Fruit fly (Drosophila melanogaster) whole organism, embryonic: ENCODE data around the gene peb.

Source experiments
- Antp ChIP-seq: fragments of 200-800 bp; sonication (Bioruptor generic); optimal IDR thresholded peaks from 3 replicates; lab custom pipeline; 2016; ENCODE audit warnings: missing biosample characterization, missing genetic modification characterization
- Atf6 ChIP-seq: fragments of 200-800 bp; sonication (Bioruptor generic); IDR thresholded peaks from 2 replicates; pipeline ENCODE4 v1.3.6; 2022; ENCODE audit warnings: missing biosample characterization, missing genetic modification characterization
- CG10366 ChIP-seq: fragments of 200-800 bp; sonication (Bioruptor generic); IDR thresholded peaks from 2 replicates; pipeline ENCODE4 v1.3.6; 2022; ENCODE audit warnings: missing biosample characterization, missing genetic modification characterization
- CG10979 ChIP-seq: fragments of 200-800 bp; sonication (Bioruptor generic); optimal IDR thresholded peaks from 2 replicates; lab custom pipeline; 2018; ENCODE audit warnings: missing biosample characterization, mild to moderate bottlenecking, missing genetic modification characterization, moderate library complexity
- CG11695 ChIP-seq: fragments of 200-800 bp; sonication (Bioruptor generic); IDR thresholded peaks from 3 replicates; pipeline ENCODE4 v1.3.6; 2022; ENCODE audit warnings: missing biosample characterization, missing genetic modification characterization
- CG1233 ChIP-seq: fragments of 200-800 bp; sonication (Bioruptor generic); optimal IDR thresholded peaks from 4 replicates; lab custom pipeline; 2018; ENCODE audit warnings: missing biosample characterization, mild to moderate bottlenecking, missing genetic modification characterization
- CG15011 ChIP-seq: fragments of 200-800 bp; sonication (Bioruptor generic); optimal IDR thresholded peaks from 3 replicates; lab custom pipeline; 2018; ENCODE audit warnings: missing biosample characterization, mild to moderate bottlenecking, missing genetic modification characterization
- CG2875 ChIP-seq: fragments of 200-800 bp; sonication (Bioruptor generic); optimal IDR thresholded peaks from 2 replicates; lab custom pipeline; 2017; ENCODE audit warnings: missing biosample characterization, mild to moderate bottlenecking, missing genetic modification characterization, missing genetic modification reagents
- CG3407 ChIP-seq: fragments of 200-800 bp; sonication (Bioruptor generic); optimal IDR thresholded peaks from 2 replicates; lab custom pipeline; 2018; ENCODE audit warnings: missing biosample characterization, mild to moderate bottlenecking, missing genetic modification characterization
- CG5953 ChIP-seq: fragments of 200-800 bp; sonication (Bioruptor generic); IDR thresholded peaks from 2 replicates; pipeline ENCODE4 v1.3.6; 2022; ENCODE audit warnings: missing biosample characterization, missing genetic modification characterization
- CG6813 ChIP-seq: fragments of 200-800 bp; sonication (Bioruptor generic); optimal IDR thresholded peaks from 2 replicates; lab custom pipeline; 2017; ENCODE audit warnings: missing biosample characterization, missing genetic modification characterization, mild to moderate bottlenecking, moderate library complexity, missing genetic modification reagents
- CG8089 ChIP-seq: fragments of 200-800 bp; sonication (Bioruptor generic); optimal IDR thresholded peaks from 3 replicates; lab custom pipeline; 2016; ENCODE audit warnings: missing biosample characterization, missing genetic modification characterization
- CG8359 ChIP-seq: fragments of 200-800 bp; sonication (Bioruptor generic); optimal IDR thresholded peaks from 2 replicates; lab custom pipeline; 2017; ENCODE audit warnings: missing biosample characterization, mild to moderate bottlenecking, missing genetic modification characterization, borderline replicate concordance
- CG9215 ChIP-seq: fragments of 200-800 bp; sonication (Bioruptor generic); IDR thresholded peaks from 2 replicates; pipeline ENCODE4 v1.3.6; 2022; ENCODE audit warnings: missing biosample characterization, missing genetic modification characterization
- CoRest ChIP-seq: fragments of 200-800 bp; sonication (Bioruptor generic); optimal IDR thresholded peaks from 3 replicates; lab custom pipeline; 2018; ENCODE audit warnings: missing biosample characterization, mild to moderate bottlenecking, missing genetic modification characterization, moderate library complexity
- Doc3 ChIP-seq: fragments of 200-800 bp; sonication (Bioruptor generic); IDR thresholded peaks from 3 replicates; pipeline ENCODE4 v1.3.6; 2022; ENCODE audit warnings: missing biosample characterization, missing genetic modification characterization; ENCODE audit not compliant: partially characterized antibody
- Eip74EF ChIP-seq, 2 experiments: fragments of 200-800 bp in 1 of 2; fragments of >200 bp in 1 of 2; sonication (Bioruptor generic) in 1 of 2; optimal IDR thresholded peaks; 2 replicates each; lab custom pipeline; 2017 to 2019; ENCODE audit warnings: missing biosample characterization in 2 of 2, missing genetic modification characterization in 2 of 2, mild to moderate bottlenecking in 1 of 2, moderate library complexity in 1 of 2
- Ets65A ChIP-seq: fragments of 200-800 bp; sonication (Bioruptor generic); peaks from one replicate; lab custom pipeline; 2016; ENCODE audit warnings: missing biosample characterization, missing genetic modification characterization
- Ets97D ChIP-seq: fragments of 200-800 bp; sonication (Bioruptor generic); optimal IDR thresholded peaks from 3 replicates; lab custom pipeline; 2016; ENCODE audit warnings: missing biosample characterization, missing genetic modification characterization
- H2.0 ChIP-seq: fragments of 200-800 bp; sonication (Bioruptor generic); IDR thresholded peaks from 2 replicates; pipeline ENCODE4 v1.3.6; 2022; ENCODE audit warnings: missing biosample characterization, missing genetic modification characterization
- Hr39 ChIP-seq: fragments of >200 bp; optimal IDR thresholded peaks from 2 replicates; lab custom pipeline; 2017
- Hsf ChIP-seq: fragments of 200-800 bp; sonication (Bioruptor generic); optimal IDR thresholded peaks from 3 replicates; lab custom pipeline; 2016; ENCODE audit warnings: missing biosample characterization, missing genetic modification characterization
- Lim3 ChIP-seq: fragments of 200-800 bp; sonication (Bioruptor generic); IDR thresholded peaks from 2 replicates; pipeline ENCODE4 v1.3.6; 2022; ENCODE audit warnings: missing biosample characterization, missing genetic modification characterization
- Max ChIP-seq: fragments of 200-800 bp; sonication (Bioruptor generic); optimal IDR thresholded peaks from 2 replicates; lab custom pipeline; 2016; ENCODE audit warnings: missing biosample characterization, mild to moderate bottlenecking, missing genetic modification characterization
- Meics ChIP-seq: fragments of 200-800 bp; sonication (Bioruptor generic); optimal IDR thresholded peaks from 2 replicates; lab custom pipeline; 2017; ENCODE audit warnings: missing biosample characterization, mild to moderate bottlenecking, missing genetic modification characterization
- NK7.1 ChIP-seq: fragments of 200-800 bp; sonication (Bioruptor generic); optimal IDR thresholded peaks from 3 replicates; lab custom pipeline; 2016; ENCODE audit warnings: missing biosample characterization, missing genetic modification characterization
- Nf-YB ChIP-seq: fragments of 200-800 bp; sonication (Bioruptor generic); optimal IDR thresholded peaks from 3 replicates; lab custom pipeline; 2019; ENCODE audit warnings: missing biosample characterization, mild to moderate bottlenecking, missing genetic modification characterization, moderate library complexity
- Oli ChIP-seq: fragments of 200-800 bp; sonication (Bioruptor generic); optimal IDR thresholded peaks from 2 replicates; lab custom pipeline; 2018; ENCODE audit warnings: missing biosample characterization, mild to moderate bottlenecking, missing genetic modification characterization, moderate library complexity
- Six4 ChIP-seq: fragments of 200-800 bp; sonication (Bioruptor generic); optimal IDR thresholded peaks from 2 replicates; lab custom pipeline; 2016; ENCODE audit warnings: missing biosample characterization, missing genetic modification characterization
- Spps ChIP-seq: fragments of 200-800 bp; sonication (Bioruptor generic); optimal IDR thresholded peaks from 2 replicates; lab custom pipeline; 2018; ENCODE audit warnings: missing biosample characterization, mild to moderate bottlenecking, missing genetic modification characterization
- Ssrp ChIP-seq: fragments of 200-800 bp; sonication (Bioruptor generic); optimal IDR thresholded peaks from 2 replicates; lab custom pipeline; 2018; ENCODE audit warnings: missing biosample characterization, mild to moderate bottlenecking, missing genetic modification characterization, moderate library complexity
- ac ChIP-seq: fragments of 200-800 bp; sonication (Bioruptor generic); optimal IDR thresholded peaks from 3 replicates; lab custom pipeline; 2017; ENCODE audit warnings: missing biosample characterization, mild to moderate bottlenecking, missing genetic modification characterization
- cg ChIP-seq: fragments of 200-800 bp; sonication (Bioruptor generic); optimal IDR thresholded peaks from 3 replicates; lab custom pipeline; 2019; ENCODE audit warnings: missing biosample characterization, mild to moderate bottlenecking, missing genetic modification characterization, moderate library complexity
- chif ChIP-seq, 2 experiments: fragments of 200-800 bp; sonication (Bioruptor generic); optimal IDR thresholded peaks; 3 replicates each; lab custom pipeline; 2016; ENCODE audit warnings: missing biosample characterization in 2 of 2, missing genetic modification characterization in 2 of 2
- danr ChIP-seq: fragments of 200-800 bp; sonication (Bioruptor generic); IDR thresholded peaks from 2 replicates; pipeline ENCODE4 v1.3.6; 2022; ENCODE audit warnings: missing biosample characterization, missing genetic modification characterization
- disco-r ChIP-seq: fragments of 200-800 bp; sonication (Bioruptor generic); optimal IDR thresholded peaks from 2 replicates; lab custom pipeline; 2016; ENCODE audit warnings: missing biosample characterization, missing genetic modification characterization
- fd96Cb ChIP-seq: fragments of 200-800 bp; sonication (Bioruptor generic); optimal IDR thresholded peaks from 2 replicates; lab custom pipeline; 2018; ENCODE audit warnings: missing biosample characterization, mild to moderate bottlenecking, missing genetic modification characterization, moderate library complexity
- gcm2 ChIP-seq: fragments of 200-800 bp; sonication (Bioruptor generic); optimal IDR thresholded peaks from 2 replicates; lab custom pipeline; 2016; ENCODE audit warnings: missing biosample characterization, missing genetic modification characterization
- gsb-n ChIP-seq: fragments of 200-800 bp; sonication (Bioruptor generic); optimal IDR thresholded peaks from 3 replicates; lab custom pipeline; 2018; ENCODE audit warnings: missing biosample characterization, mild to moderate bottlenecking, missing genetic modification characterization
- hb ChIP-seq: fragments of 200-800 bp; sonication (Bioruptor generic); IDR thresholded peaks from 3 replicates; pipeline ENCODE4 v1.3.6; 2022; ENCODE audit warnings: missing biosample characterization, missing genetic modification characterization; ENCODE audit not compliant: partially characterized antibody
- jing ChIP-seq: fragments of 200-800 bp; sonication (Bioruptor generic); optimal IDR thresholded peaks from 2 replicates; lab custom pipeline; 2018; ENCODE audit warnings: missing biosample characterization, mild to moderate bottlenecking, missing genetic modification characterization
- mld ChIP-seq: fragments of 200-800 bp; sonication (Bioruptor generic); IDR thresholded peaks from 3 replicates; pipeline ENCODE4 v1.3.6; 2022; ENCODE audit warnings: missing biosample characterization, missing genetic modification characterization; ENCODE audit not compliant: partially characterized antibody
- p53 ChIP-seq: fragments of 200-800 bp; sonication (Bioruptor generic); optimal IDR thresholded peaks from 2 replicates; lab custom pipeline; 2016; ENCODE audit warnings: missing biosample characterization, missing genetic modification characterization
- pita ChIP-seq: fragments of 200-800 bp; sonication (Bioruptor generic); optimal IDR thresholded peaks from 2 replicates; lab custom pipeline; 2017; ENCODE audit warnings: missing biosample characterization, mild to moderate bottlenecking, missing genetic modification characterization
- repo ChIP-seq: fragments of 200-800 bp; sonication (Bioruptor generic); optimal IDR thresholded peaks from 2 replicates; lab custom pipeline; 2016; ENCODE audit warnings: missing biosample characterization, missing genetic modification characterization
- run ChIP-seq: fragments of 200-800 bp; sonication (Bioruptor generic); optimal IDR thresholded peaks from 3 replicates; lab custom pipeline; 2018; ENCODE audit warnings: missing biosample characterization, mild to moderate bottlenecking, missing genetic modification characterization
- tio ChIP-seq: fragments of 200-800 bp; sonication (Bioruptor generic); optimal IDR thresholded peaks from 2 replicates; lab custom pipeline; 2017; ENCODE audit warnings: missing biosample characterization, missing genetic modification characterization, inconsistent platforms
- zen ChIP-seq: fragments of 200-800 bp; sonication (Bioruptor generic); optimal IDR thresholded peaks from 3 replicates; lab custom pipeline; 2018; ENCODE audit warnings: missing biosample characterization, mild to moderate bottlenecking, missing genetic modification characterization, moderate library complexity

peb gene

dm6 chrX:4616865-4617669 is at the start of gene peb (continued):
- TF ChIP-seq CG15011 (GFP tag; lab: Kevin White, UChicago) (no peak), Max (GFP tag; lab: Kevin White, UChicago) (peak; percentile 37), hb (GFP tag; lab: Robert Waterston, UW) (no peak), Hsf (GFP tag; lab: Kevin White, UChicago) (peak; percentile 51), run (no peak), Ssrp (tag; lab: Kevin White, UChicago) (peak; percentile 86), Doc3 (GFP tag; lab: Robert Waterston, UW) (no peak; the same call in 2 of the 3 replicates), CG3407 (GFP tag; lab: Kevin White, UChicago) (no peak), NK7.1 (GFP tag; lab: Kevin White, UChicago) (peak; percentile 57), CG9215 (GFP tag; lab: Robert Waterston, UW) (0 out of 2 replicates have a peak, but pooled peaks have one; percentile 11), jing (GFP tag; lab: Kevin White, UChicago) (no peak), CG8359 (GFP tag; lab: Kevin White, UChicago) (no peak), CG5953 (GFP tag; lab: Robert Waterston, UW) (no peak), CG10366 (GFP tag; lab: Robert Waterston, UW) (0 out of 2 replicates have a peak, but pooled peaks have one; percentile 15), danr (GFP tag; lab: Robert Waterston, UW) (0 out of 2 replicates have a peak, but pooled peaks have one; percentile 13), Lim3 (GFP tag; lab: Robert Waterston, UW) (no peak), Hr39 (no peak), tio (GFP tag; lab: Kevin White, UChicago) (no peak), Antp (GFP tag; lab: Kevin White, UChicago) (peak; percentile 63), Ets65A (peak; percentile 78), CG8089 (GFP tag; lab: Kevin White, UChicago) (peak; percentile 18), Spps (peak; percentile 29), pita (no peak), disco-r (GFP tag; lab: Kevin White, UChicago) (no peak), chif (GFP tag; optimal IDR thresholded peaks at IDR 0.05; lab: Kevin White, UChicago) (peak in 1 of 2 experiments; percentile 77), CoRest (tag; lab: Kevin White, UChicago) (peak; percentile 67), CG2875 (GFP tag; lab: Kevin White, UChicago) (peak; percentile 17), p53 (GFP tag; lab: Kevin White, UChicago) (no peak), gsb-n (tag; lab: Kevin White, UChicago) (peak; percentile 44), fd96Cb (tag; lab: Kevin White, UChicago) (peak; percentile 55), CG10979 (tag; lab: Kevin White, UChicago) (peak; percentile 72), gcm2 (GFP tag; lab: Kevin White, UChicago) (no peak), Meics (GFP tag; lab: Kevin White, UChicago) (no peak), Oli (tag; lab: Kevin White, UChicago) (peak; percentile 7), Atf6 (GFP tag; lab: Robert Waterston, UW) (peak; percentile 15; the same call in 1 of the 2 replicates), mld (GFP tag; lab: Robert Waterston, UW) (no peak), ac (GFP tag; lab: Kevin White, UChicago) (peak; percentile 33), repo (GFP tag; lab: Kevin White, UChicago) (no peak), CG1233 (GFP tag; lab: Kevin White, UChicago) (peak; percentile 10), CG11695 (GFP tag; lab: Robert Waterston, UW) (0 out of 3 replicates have a peak, but pooled peaks have one; percentile 36), Nf-YB (GFP tag; lab: Kevin White, UChicago) (peak; percentile 95), CG6813 (no peak), cg (GFP tag; lab: Kevin White, UChicago) (peak; percentile 78), zen (tag; lab: Kevin White, UChicago) (peak; percentile 55), Eip74EF (GFP tag; optimal IDR thresholded peaks at IDR 0.05; lab: Kevin White, UChicago) (peak in 1 of 2 experiments; percentile 60), H2.0 (GFP tag; lab: Robert Waterston, UW) (no peak), Six4 (GFP tag; lab: Kevin White, UChicago) (peak; percentile 47), Ets97D (GFP tag; lab: Kevin White, UChicago) (peak; percentile 34)
